Worm (Caenorhabditis elegans): Measurements from ENCODE around the gene K08E5.1.
A peak's percentile ranks its signal among the peaks of the same experiment; 100 is the strongest.

K08E5.1 gene

ce11 chrIII:10134517-10134916, 12.1 kb downstream of the K08E5.1 start:
- no peak for TF ChIP-seq nhr-237 (tag; optimal IDR thresholded peaks at IDR 0.05)
- TF ChIP-seq nhr-6 (tag; optimal IDR thresholded peaks at IDR 0.05), result peak; percentile 68
- TF ChIP-seq pqm-1 (tag; optimal IDR thresholded peaks at IDR 0.05), result peak; percentile 43
- TF ChIP-seq dve-1 (tag; optimal IDR thresholded peaks at IDR 0.05; ENCODE audit: insufficient read depth), result peak; percentile 52
- peak; percentile 52 for TF ChIP-seq hlh-11 (tag; optimal IDR thresholded peaks at IDR 0.05)
- peak; percentile 9 for TF ChIP-seq nhr-28 (tag; optimal IDR thresholded peaks at IDR 0.05)
- no peak for TF ChIP-seq egl-43 (GFP tag; IDR thresholded peaks at IDR 0.05)
- TF ChIP-seq attf-4 (tag; optimal IDR thresholded peaks at IDR 0.05), result no peak
- TF ChIP-seq dmd-9 (GFP tag; IDR thresholded peaks at IDR 0.05), result no peak
- TF ChIP-seq aha-1 (tag), result no peak
- peak in 1 of 2 experiments; percentile 3 for TF ChIP-seq unc-62 (GFP tag; optimal IDR thresholded peaks at IDR 0.05 in 1 of 2)
- TF ChIP-seq unc-62 (tag; optimal IDR thresholded peaks at IDR 0.05), result no peak
- TF ChIP-seq daf-16 (GFP tag; optimal IDR thresholded peaks at IDR 0.05), result no peak
- TF ChIP-seq daf-16 (tag; optimal IDR thresholded peaks at IDR 0.05), result peak; percentile 55

ce11 chrIII:10132495-10133450, 13.8 kb downstream of the K08E5.1 start:
- TF ChIP-seq daf-16 (GFP tag; optimal IDR thresholded peaks at IDR 0.05), result no peak
- peak; percentile 65 for TF ChIP-seq daf-16 (tag; optimal IDR thresholded peaks at IDR 0.05)
- no peak for TF ChIP-seq dmd-8 (GFP tag; IDR thresholded peaks at IDR 0.05)
- no peak for TF ChIP-seq ceh-32 (tag; optimal IDR thresholded peaks at IDR 0.05; ENCODE audit: poor library complexity)
- TF ChIP-seq mdt-29 (GFP tag; IDR thresholded peaks at IDR 0.05), result no peak
- TF ChIP-seq pha-4 (GFP tag; IDR thresholded peaks at IDR 0.05), result peak; percentile 72
- TF ChIP-seq pha-4 (tag; optimal IDR thresholded peaks at IDR 0.05), result no peak
- no peak for TF ChIP-seq skn-1 (tag; optimal IDR thresholded peaks at IDR 0.05)
- TF ChIP-seq F26F4.8 (GFP tag; conservative IDR thresholded peaks at IDR 0.05), result no peak
- no peak for TF ChIP-seq zag-1 (tag; optimal IDR thresholded peaks at IDR 0.05)
- no peak for TF ChIP-seq ceh-44 (GFP tag; IDR thresholded peaks at IDR 0.05)
- TF ChIP-seq Y48G9A.11 (GFP tag; IDR thresholded peaks at IDR 0.05), result no peak
- TF ChIP-seq T20F7.1 (GFP tag; optimal IDR thresholded peaks at IDR 0.05), result peak; percentile 40
- TF ChIP-seq dmd-6 (GFP tag; IDR thresholded peaks at IDR 0.05), result peak; percentile 12; the same call in 1 of the 2 replicates
- TF ChIP-seq F37D6.2 (tag; optimal IDR thresholded peaks at IDR 0.05), result no peak
- TF ChIP-seq nhr-6 (tag; optimal IDR thresholded peaks at IDR 0.05), result peak; percentile 20
- no peak for TF ChIP-seq F49E8.2 (tag; optimal IDR thresholded peaks at IDR 0.05; ENCODE audit: borderline replicate concordance)
- no peak for TF ChIP-seq nhr-42 (GFP tag; IDR thresholded peaks at IDR 0.05)
- no peak for TF ChIP-seq nhr-10 (tag; optimal IDR thresholded peaks at IDR 0.05)
- no peak for TF ChIP-seq lir-3 (tag; optimal IDR thresholded peaks at IDR 0.05)
- TF ChIP-seq nhr-77 (tag; optimal IDR thresholded peaks at IDR 0.05), result peak; percentile 14
- no peak for TF ChIP-seq F10B5.3 (tag; optimal IDR thresholded peaks at IDR 0.05)
- no peak for TF ChIP-seq nhr-25 (tag; optimal IDR thresholded peaks at IDR 0.05; ENCODE audit: borderline replicate concordance, insufficient read depth)
- peak; percentile 17 for TF ChIP-seq jun-1 (tag; optimal IDR thresholded peaks at IDR 0.05)
- TF ChIP-seq zfp-2 (tag; optimal IDR thresholded peaks at IDR 0.05), result no peak
- peak; percentile 16 for TF ChIP-seq mxl-3 (GFP tag; optimal IDR thresholded peaks at IDR 0.05)
- TF ChIP-seq daf-12 (tag; optimal IDR thresholded peaks at IDR 0.05), result no peak
- peak in 1 of 2 experiments; percentile 47 for TF ChIP-seq lsy-2 (tag; optimal IDR thresholded peaks at IDR 0.05)
- no peak for TF ChIP-seq spr-3 (GFP tag; optimal IDR thresholded peaks at IDR 0.05)
- no peak for TF ChIP-seq daf-8 (GFP tag; IDR thresholded peaks at IDR 0.05)
- no peak for TF ChIP-seq lin-29 (GFP tag; IDR thresholded peaks at IDR 0.05)
- TF ChIP-seq ceh-62 (tag; optimal IDR thresholded peaks at IDR 0.05), result no peak
- TF ChIP-seq mep-1 (tag; optimal IDR thresholded peaks at IDR 0.05), result peak; percentile 44
- TF ChIP-seq egl-43 (GFP tag; IDR thresholded peaks at IDR 0.05), result no peak
- no peak for TF ChIP-seq saeg-2 (GFP tag; IDR thresholded peaks at IDR 0.05)
- TF ChIP-seq pqm-1 (tag; optimal IDR thresholded peaks at IDR 0.05), result peak; percentile 75
- no peak for TF ChIP-seq egl-27 (tag; optimal IDR thresholded peaks at IDR 0.05)
- TF ChIP-seq arid-1 (GFP tag; conservative IDR thresholded peaks at IDR 0.05), result 0 out of 2 replicates have a peak, but pooled peaks have one; percentile 8
- no peak for TF ChIP-seq ZK337.2 (GFP tag; IDR thresholded peaks at IDR 0.05)
